Worm (Caenorhabditis elegans): ENCODE results near the gene Y47D7A.12.

Gene Y47D7A.12

DNA sequence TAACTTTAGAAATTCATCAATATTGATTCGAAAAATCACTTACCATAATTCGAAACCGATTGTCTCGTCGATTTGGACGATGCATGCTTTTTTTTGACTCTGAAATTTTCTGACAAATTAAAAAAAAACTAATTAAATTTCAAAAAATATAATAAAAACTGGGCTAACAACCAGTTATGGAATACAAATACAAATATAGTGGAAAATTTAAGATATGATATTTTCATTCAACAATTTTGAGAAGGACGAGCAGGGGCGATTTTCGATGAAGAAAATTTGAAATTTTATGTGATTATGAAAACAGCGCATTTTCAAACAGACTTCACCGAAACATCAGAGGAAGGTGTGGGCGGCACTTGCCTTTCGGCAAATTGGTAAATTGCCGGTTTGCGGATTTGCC, 47.2 kb downstream of the Y47D7A.12 start, which contains the start of gene F13A2.1:
TSS of gene F13A2.1 (minus strand) at position 101 of the 400 bp plus-strand sequence.
- TF ChIP-seq sdz-38 (tag; optimal IDR thresholded peaks at IDR 0.05) (no peak), zfh-2 (GFP tag; conservative IDR thresholded peaks at IDR 0.05) (no peak), ccch-3 (GFP tag; optimal IDR thresholded peaks at IDR 0.05) (no peak), lin-35 (GFP tag; optimal IDR thresholded peaks at IDR 0.05) (no peak), hlh-26 (GFP tag; conservative IDR thresholded peaks at IDR 0.05) (no peak)
